Worm (Caenorhabditis elegans): ENCODE data around the gene lex-1.

The lex-1 gene

ce11 chrIV:12078907-12079523 is at the start of gene lex-1:
lex-1 (plus strand) TSS chrIV:12079473.
- no peak for TF ChIP-seq unc-62 (GFP tag; optimal IDR thresholded peaks at IDR 0.05)

- no peak for TF ChIP-seq unc-62 (GFP tag; optimal IDR thresholded peaks at IDR 0.05)
Observed at ce11 chrIV:12029722-12030182, 49.5 kb upstream of the lex-1 start, which contains the start of gene T12G3.11. T12G3.11 (minus strand) TSS chrIV:12029772.

ce11 chrIV:12031003-12031402 is 48.3 kb upstream of the lex-1 start, which contains the start of the genes T12G3.6 and mrpl-51:
T12G3.6 (minus strand) TSS chrIV:12031271.
mrpl-51 (plus strand) TSS chrIV:12031324.
- TF ChIP-seq unc-62 (GFP tag; optimal IDR thresholded peaks at IDR 0.05): no peak

- TF ChIP-seq unc-62 (GFP tag; optimal IDR thresholded peaks at IDR 0.05): no peak
Observed at ce11 chrIV:12032383-12032782, 46.9 kb upstream of the lex-1 start.

- no peak for TF ChIP-seq unc-62 (GFP tag; optimal IDR thresholded peaks at IDR 0.05)
Observed at ce11 chrIV:12033985-12034384, 45.3 kb upstream of the lex-1 start, which contains the start of gene sqst-1. sqst-1 (plus strand) TSS chrIV:12034282.

- no peak for TF ChIP-seq unc-62 (GFP tag; optimal IDR thresholded peaks at IDR 0.05)
Observed at ce11 chrIV:12034776-12035175, 44.5 kb upstream of the lex-1 start.

- TF ChIP-seq unc-62 (GFP tag; optimal IDR thresholded peaks at IDR 0.05): no peak
Observed at ce11 chrIV:12035422-12035821, 43.9 kb upstream of the lex-1 start.

ce11 chrIV:12036924-12037323 is 42.3 kb upstream of the lex-1 start:
- TF ChIP-seq unc-62 (GFP tag; optimal IDR thresholded peaks at IDR 0.05): no peak

ce11 chrIV:12040431-12040830 is 38.8 kb upstream of the lex-1 start:
- no peak for TF ChIP-seq unc-62 (GFP tag; optimal IDR thresholded peaks at IDR 0.05)

ce11 chrIV:12043054-12043453 is 36.2 kb upstream of the lex-1 start:
- no peak for TF ChIP-seq unc-62 (GFP tag; optimal IDR thresholded peaks at IDR 0.05)

ce11 chrIV:12044844-12045738 is 34.2 kb upstream of the lex-1 start:
- TF ChIP-seq unc-62 (GFP tag; optimal IDR thresholded peaks at IDR 0.05): no peak

- no peak for TF ChIP-seq unc-62 (GFP tag; optimal IDR thresholded peaks at IDR 0.05)
Observed at ce11 chrIV:12046524-12047203, 32.6 kb upstream of the lex-1 start, which contains the start of gene T12G3.2. T12G3.2 (minus strand) TSS chrIV:12046967.

ce11 chrIV:12047552-12048347 is 31.5 kb upstream of the lex-1 start, which contains the start of gene T12G3.4:
T12G3.4 (plus strand) TSS chrIV:12048256.
- no peak for TF ChIP-seq unc-62 (GFP tag; optimal IDR thresholded peaks at IDR 0.05)

ce11 chrIV:12051049-12051792 is 28.1 kb upstream of the lex-1 start, which contains the start of the genes bre-5 and spt-5:
bre-5 (minus strand) TSS chrIV:12051215.
spt-5 (plus strand) TSS chrIV:12051491.
- no peak for TF ChIP-seq unc-62 (GFP tag; optimal IDR thresholded peaks at IDR 0.05)
